Fruit fly (Drosophila melanogaster): Measurements from ENCODE around the gene CG9399.

Gene CG9399

dm6 chr3R:9613124-9613523 lies 39.1 kb upstream of the CG9399 start:
- peak; percentile 51; the same call in 1 of the 2 replicates for TF ChIP-seq stc (GFP tag; IDR thresholded peaks at IDR 0.05)
- TF ChIP-seq CG6854 (GFP tag; optimal IDR thresholded peaks at IDR 0.05), result peak; percentile 43
- TF ChIP-seq ro (GFP tag; IDR thresholded peaks at IDR 0.05), result no peak
- peak; percentile 13 for TF ChIP-seq CG31388 (GFP tag; optimal IDR thresholded peaks at IDR 0.05)
- no peak for TF ChIP-seq Opbp (GFP tag; IDR thresholded peaks at IDR 0.05; ENCODE audit: partially characterized antibody)
- TF ChIP-seq CG17912 (GFP tag; optimal IDR thresholded peaks at IDR 0.05), result no peak
- peak; percentile 90 for TF ChIP-seq lab (GFP tag; optimal IDR thresholded peaks at IDR 0.05)
- TF ChIP-seq CG1603 (tag; optimal IDR thresholded peaks at IDR 0.05), result peak; percentile 54
- TF ChIP-seq nerfin-2 (GFP tag; IDR thresholded peaks at IDR 0.05; ENCODE audit: partially characterized antibody), result no peak
- TF ChIP-seq CG4707 (GFP tag; optimal IDR thresholded peaks at IDR 0.05), result no peak
- peak; percentile 33 for TF ChIP-seq CG30431 (GFP tag; optimal IDR thresholded peaks at IDR 0.05)
- TF ChIP-seq run (tag; optimal IDR thresholded peaks at IDR 0.05), result peak; percentile 10
- peak; percentile 28 for TF ChIP-seq CG1602 (GFP tag; optimal IDR thresholded peaks at IDR 0.05)
- no peak for TF ChIP-seq insv (GFP tag; optimal IDR thresholded peaks at IDR 0.05)
- TF ChIP-seq zfh2 (GFP tag; optimal IDR thresholded peaks at IDR 0.05), result peak; percentile 59
- no peak for TF ChIP-seq unc-4 (GFP tag; IDR thresholded peaks at IDR 0.05; ENCODE audit: partially characterized antibody)
- peak; percentile 59 for TF ChIP-seq Dad (GFP tag; optimal IDR thresholded peaks at IDR 0.05)
- TF ChIP-seq slp2 (GFP tag; optimal IDR thresholded peaks at IDR 0.05), result peak; percentile 12
- peak; percentile 96 for TF ChIP-seq Drgx (GFP tag; IDR thresholded peaks at IDR 0.05)
- no peak for TF ChIP-seq twi (tag; optimal IDR thresholded peaks at IDR 0.05)
- TF ChIP-seq Usf (GFP tag; optimal IDR thresholded peaks at IDR 0.05), result no peak
- peak; percentile 20 for TF ChIP-seq CG7987 (GFP tag; optimal IDR thresholded peaks at IDR 0.05)
- no peak for TF ChIP-seq Hr39 (optimal IDR thresholded peaks at IDR 0.05)
- peak; percentile 52 to 54 for TF ChIP-seq Pdp1 (GFP tag; optimal IDR thresholded peaks at IDR 0.05)
- TF ChIP-seq ken (GFP tag; IDR thresholded peaks at IDR 0.05), result 0 out of 3 replicates have a peak, but pooled peaks have one; percentile 5
- peak; percentile 62 for TF ChIP-seq caup (GFP tag; optimal IDR thresholded peaks at IDR 0.05; ENCODE audit: severe bottlenecking)
- peak; percentile 82 for TF ChIP-seq Sox102F (GFP tag; optimal IDR thresholded peaks at IDR 0.05)
- TF ChIP-seq CG33557 (GFP tag; optimal IDR thresholded peaks at IDR 0.05), result no peak
- TF ChIP-seq YL-1 (GFP tag; optimal IDR thresholded peaks at IDR 0.05), result no peak
- peak; percentile 60 for TF ChIP-seq cwo (GFP tag; optimal IDR thresholded peaks at IDR 0.05)
- peak; percentile 18 for TF ChIP-seq CG13296 (GFP tag; optimal IDR thresholded peaks at IDR 0.05)
- no peak for TF ChIP-seq CG1832 (GFP tag; optimal IDR thresholded peaks at IDR 0.05)
- TF ChIP-seq CG7963 (GFP tag; IDR thresholded peaks at IDR 0.05; ENCODE audit: partially characterized antibody), result no peak
- peak; percentile 30 for TF ChIP-seq Myb (GFP tag; optimal IDR thresholded peaks at IDR 0.05)
- TF ChIP-seq nmo (GFP tag; optimal IDR thresholded peaks at IDR 0.05), result peak; percentile 38
- peak; percentile 16 for TF ChIP-seq Ets97D (GFP tag; optimal IDR thresholded peaks at IDR 0.05)
- peak; percentile 42 for TF ChIP-seq Sry-δ (GFP tag; optimal IDR thresholded peaks at IDR 0.05)
- TF ChIP-seq al (GFP tag; IDR thresholded peaks at IDR 0.05), result no peak; the same call in 1 of the 2 replicates
- TF ChIP-seq B-H1 (GFP tag; IDR thresholded peaks at IDR 0.05), result peak; percentile 52; the same call in 2 of the 3 replicates
- no peak for TF ChIP-seq CG42726 (GFP tag; IDR thresholded peaks at IDR 0.05; ENCODE audit: partially characterized antibody)
- TF ChIP-seq Six4 (GFP tag; optimal IDR thresholded peaks at IDR 0.05), result peak; percentile 37
- TF ChIP-seq aop (GFP tag; IDR thresholded peaks at IDR 0.05), result no peak
- no peak for TF ChIP-seq CG10431 (GFP tag; optimal IDR thresholded peaks at IDR 0.05)
- no peak for TF ChIP-seq yki (optimal IDR thresholded peaks at IDR 0.05)
- peak; percentile 59 for TF ChIP-seq CG18476 (GFP tag; optimal IDR thresholded peaks at IDR 0.05)
- no peak for TF ChIP-seq gcm2 (GFP tag; optimal IDR thresholded peaks at IDR 0.05)
- peak; percentile 56 for TF ChIP-seq Hsf (GFP tag; optimal IDR thresholded peaks at IDR 0.05)
- peak; percentile 71 for TF ChIP-seq CG2120 (GFP tag; optimal IDR thresholded peaks at IDR 0.05)
- no peak for TF ChIP-seq CG5953 (GFP tag; IDR thresholded peaks at IDR 0.05)
- no peak for TF ChIP-seq CG7271 (tag; optimal IDR thresholded peaks at IDR 0.05)
- peak; percentile 52 for TF ChIP-seq emc (GFP tag; optimal IDR thresholded peaks at IDR 0.05)

All from whole organism, embryonic.